Worm (Caenorhabditis elegans): ENCODE data around the gene F40G12.10.

DNA sequence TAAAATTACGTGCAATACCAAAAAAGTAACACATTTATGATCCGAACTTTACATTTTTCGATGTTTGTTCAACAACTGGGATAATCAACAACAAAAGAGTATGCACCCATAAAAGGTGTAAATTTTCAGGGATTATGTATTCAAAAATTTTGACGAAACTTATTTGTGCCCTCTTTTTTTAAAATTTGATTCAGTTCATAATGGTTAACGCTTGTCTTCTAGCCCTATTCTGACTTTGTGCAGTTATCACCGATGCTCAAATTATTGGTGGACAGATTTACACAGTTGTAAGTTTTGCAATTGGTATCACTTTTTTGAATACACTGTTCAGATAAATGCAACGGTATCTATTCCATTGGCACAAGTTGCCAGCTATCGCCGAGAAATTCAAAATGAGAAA is 34.7 kb upstream of the F40G12.10 start, which contains the start of gene K02E11.6:
- TF ChIP-seq flt-1 (GFP tag; IDR thresholded peaks at IDR 0.05): no peak
- no peak for TF ChIP-seq ztf-29 (GFP tag; IDR thresholded peaks at IDR 0.05)
- TF ChIP-seq med-1 (GFP tag; optimal IDR thresholded peaks at IDR 0.05; ENCODE audit: insufficient read depth): no peak

Data from whole organism, midembryonic.